Worm (Caenorhabditis elegans): ENCODE results near the gene flp-12.

flp-12 gene

ce11 chrX:4606389-4606880, 14.3 kb upstream of the flp-12 start (continued):
- TF ChIP-seq Y22D7AL.16 (tag; optimal IDR thresholded peaks at IDR 0.05) (peak; percentile 44), ahr-1 (tag; optimal IDR thresholded peaks at IDR 0.05) (peak; percentile 13), ceh-31 (tag; optimal IDR thresholded peaks at IDR 0.05) (peak; percentile 70), nfya-1 (tag; optimal IDR thresholded peaks at IDR 0.05) (peak; percentile 48), che-1 (tag; optimal IDR thresholded peaks at IDR 0.05) (peak; percentile 61), K02D7.2 (tag; optimal IDR thresholded peaks at IDR 0.05) (peak; percentile 36), ceh-2 (tag; optimal IDR thresholded peaks at IDR 0.05) (peak; percentile 32), lin-11 (tag; optimal IDR thresholded peaks at IDR 0.05) (peak; percentile 51), ceh-48 (tag; optimal IDR thresholded peaks at IDR 0.05) (peak; percentile 32), sdc-2 (tag; optimal IDR thresholded peaks at IDR 0.05) (peak; percentile 51)

- no peak for TF ChIP-seq hlh-15 (tag; optimal IDR thresholded peaks at IDR 0.05)
Observed at ce11 chrX:4605828-4606227, 13.7 kb upstream of the flp-12 start, which contains the start of gene spat-3. Gene spat-3 (minus strand): TSS chrX:4605928.

- TF ChIP-seq rnt-1 (tag; optimal IDR thresholded peaks at IDR 0.05) (no peak), ceh-19 (GFP tag; optimal IDR thresholded peaks at IDR 0.05) (no peak), ceh-6 (GFP tag; optimal IDR thresholded peaks at IDR 0.05) (no peak), zip-5 (tag; optimal IDR thresholded peaks at IDR 0.05) (no peak), nfya-1 (tag; optimal IDR thresholded peaks at IDR 0.05) (no peak), C08G9.2 (tag; optimal IDR thresholded peaks at IDR 0.05) (no peak), ceh-18 (tag; optimal IDR thresholded peaks at IDR 0.05) (no peak), fkh-6 (tag; optimal IDR thresholded peaks at IDR 0.05) (no peak), ceh-45 (GFP tag; IDR thresholded peaks at IDR 0.05) (no peak), madf-2 (tag; optimal IDR thresholded peaks at IDR 0.05) (no peak)
Observed at ce11 chrX:4604185-4604584, 12.0 kb upstream of the flp-12 start.

- no peak for TF ChIP-seq fkh-10 (GFP tag; optimal IDR thresholded peaks at IDR 0.05)
- TF ChIP-seq ceh-48 (tag; optimal IDR thresholded peaks at IDR 0.05) = no peak
- TF ChIP-seq che-1 (tag; optimal IDR thresholded peaks at IDR 0.05) = no peak
- no peak for TF ChIP-seq hlh-8 (tag; optimal IDR thresholded peaks at IDR 0.05)
- no peak for TF ChIP-seq sox-2 (GFP tag; IDR thresholded peaks at IDR 0.05)
- TF ChIP-seq nhr-232 (tag; optimal IDR thresholded peaks at IDR 0.05) = no peak
- no peak for TF ChIP-seq unc-42 (tag; optimal IDR thresholded peaks at IDR 0.05)
- no peak for TF ChIP-seq dmd-4 (tag; optimal IDR thresholded peaks at IDR 0.05; ENCODE audit: borderline replicate concordance)
- TF ChIP-seq ztf-16 (tag; optimal IDR thresholded peaks at IDR 0.05) = no peak
- no peak for TF ChIP-seq syd-9 (tag; optimal IDR thresholded peaks at IDR 0.05)
- no peak for TF ChIP-seq fkh-6 (tag; optimal IDR thresholded peaks at IDR 0.05)
- no peak for TF ChIP-seq K02D7.2 (tag; optimal IDR thresholded peaks at IDR 0.05)
- TF ChIP-seq pha-2 (tag; optimal IDR thresholded peaks at IDR 0.05) = no peak
- no peak for TF ChIP-seq ceh-22 (tag; optimal IDR thresholded peaks at IDR 0.05)
- TF ChIP-seq ceh-30 (tag; optimal IDR thresholded peaks at IDR 0.05) = no peak
- TF ChIP-seq ceh-18 (tag; optimal IDR thresholded peaks at IDR 0.05) = no peak
- TF ChIP-seq fax-1 (tag; optimal IDR thresholded peaks at IDR 0.05) = no peak
- TF ChIP-seq tbx-2 (tag; optimal IDR thresholded peaks at IDR 0.05) = no peak
Observed at ce11 chrX:4600987-4601386, 8.8 kb upstream of the flp-12 start.

- no peak for TF ChIP-seq fkh-10 (GFP tag; optimal IDR thresholded peaks at IDR 0.05)
- no peak for TF ChIP-seq ztf-16 (tag; optimal IDR thresholded peaks at IDR 0.05)
- TF ChIP-seq ceh-34 (tag; optimal IDR thresholded peaks at IDR 0.05) = no peak
- no peak for TF ChIP-seq hlh-8 (tag; optimal IDR thresholded peaks at IDR 0.05)
- no peak for TF ChIP-seq elt-4 (tag; optimal IDR thresholded peaks at IDR 0.05)
- TF ChIP-seq nhr-232 (tag; optimal IDR thresholded peaks at IDR 0.05) = no peak
- no peak for TF ChIP-seq ceh-31 (tag; optimal IDR thresholded peaks at IDR 0.05)
- TF ChIP-seq dmd-4 (tag; optimal IDR thresholded peaks at IDR 0.05; ENCODE audit: borderline replicate concordance) = no peak
- no peak for TF ChIP-seq unc-3 (GFP tag; conservative IDR thresholded peaks at IDR 0.05)
- no peak for TF ChIP-seq unc-3 (tag; optimal IDR thresholded peaks at IDR 0.05)
- no peak for TF ChIP-seq dve-1 (tag; optimal IDR thresholded peaks at IDR 0.05)
- no peak for TF ChIP-seq fax-1 (tag; optimal IDR thresholded peaks at IDR 0.05)
- no peak for TF ChIP-seq elt-2 (tag; optimal IDR thresholded peaks at IDR 0.05)
- TF ChIP-seq nfya-1 (tag; optimal IDR thresholded peaks at IDR 0.05) = no peak
Observed at ce11 chrX:4599526-4599925, 7.4 kb upstream of the flp-12 start.

Measured in whole organism, late embryonic.